Fruit fly (Drosophila melanogaster) whole organism, embryonic: ENCODE results near the gene CG3014.

Experiments used
- CG1792 ChIP-seq: fragments of 200-800 bp; sonication (Bioruptor generic); optimal IDR thresholded peaks from 2 replicates; lab custom pipeline; 2016; ENCODE audit warnings: missing biosample characterization, missing genetic modification characterization
- CG2199 ChIP-seq: fragments of 200-800 bp; sonication (Bioruptor generic); IDR thresholded peaks from 3 replicates; pipeline ENCODE4 v1.3.6; 2022; ENCODE audit warnings: missing biosample characterization, missing genetic modification characterization
- CG43689 ChIP-seq: fragments of 200-800 bp; sonication (Bioruptor generic); IDR thresholded peaks from 2 replicates; pipeline ENCODE4 v1.3.6; 2022; ENCODE audit warnings: missing biosample characterization, missing genetic modification characterization
- CG8290 ChIP-seq, 3 experiments: fragments of 200-800 bp; sonication (Bioruptor generic); optimal IDR thresholded peaks; 2 replicates each; lab custom pipeline; 2016 to 2019; ENCODE audit warnings: missing biosample characterization in 3 of 3, missing genetic modification characterization in 3 of 3, mild to moderate bottlenecking in 2 of 3, moderate library complexity in 1 of 3
- CG8478 ChIP-seq: fragments of >200 bp; optimal IDR thresholded peaks from 2 replicates; lab custom pipeline; 2018
- CG9609 ChIP-seq: fragments of 200-800 bp; sonication (Bioruptor generic); optimal IDR thresholded peaks from 3 replicates; lab custom pipeline; 2016; ENCODE audit warnings: missing biosample characterization, missing genetic modification characterization
- Camta ChIP-seq: fragments of 200-800 bp; sonication (Bioruptor generic); optimal IDR thresholded peaks from 2 replicates; lab custom pipeline; 2016; ENCODE audit warnings: missing biosample characterization, missing genetic modification characterization
- Hr78 ChIP-seq, 2 experiments: fragments of 200-800 bp in 1 of 2; fragments of >200 bp in 1 of 2; sonication (Bioruptor generic) in 1 of 2; optimal IDR thresholded peaks; 2 replicates each; lab custom pipeline; 2017 to 2019; ENCODE audit warnings: missing biosample characterization in 2 of 2, missing genetic modification characterization in 2 of 2, mild to moderate bottlenecking in 1 of 2, moderate library complexity in 1 of 2
- Sin3A ChIP-seq: fragments of >200 bp; optimal IDR thresholded peaks from 2 replicates; lab custom pipeline; 2018
- cas ChIP-seq: fragments of 200-800 bp; sonication (Bioruptor generic); IDR thresholded peaks from 2 replicates; pipeline ENCODE4 v1.3.6; 2022; ENCODE audit warnings: missing biosample characterization, missing genetic modification characterization
- lmd ChIP-seq: fragments of 200-800 bp; sonication (Bioruptor generic); IDR thresholded peaks from 2 replicates; pipeline ENCODE4 v1.3.6; 2022; ENCODE audit warnings: missing biosample characterization, missing genetic modification characterization
- nom ChIP-seq: fragments of 200-800 bp; sonication (Bioruptor generic); optimal IDR thresholded peaks from 2 replicates; lab custom pipeline; 2017; ENCODE audit warnings: missing biosample characterization, missing genetic modification characterization, mild to moderate bottlenecking, moderate library complexity, missing genetic modification reagents
- tna ChIP-seq: fragments of 200-800 bp; sonication (Bioruptor generic); IDR thresholded peaks from 2 replicates; pipeline ENCODE4 v1.3.6; 2022; ENCODE audit warnings: missing biosample characterization, missing genetic modification characterization; ENCODE audit not compliant: partially characterized antibody
- yki ChIP-seq: fragments of >200 bp; optimal IDR thresholded peaks from 3 replicates; lab custom pipeline; 2018

DNA sequence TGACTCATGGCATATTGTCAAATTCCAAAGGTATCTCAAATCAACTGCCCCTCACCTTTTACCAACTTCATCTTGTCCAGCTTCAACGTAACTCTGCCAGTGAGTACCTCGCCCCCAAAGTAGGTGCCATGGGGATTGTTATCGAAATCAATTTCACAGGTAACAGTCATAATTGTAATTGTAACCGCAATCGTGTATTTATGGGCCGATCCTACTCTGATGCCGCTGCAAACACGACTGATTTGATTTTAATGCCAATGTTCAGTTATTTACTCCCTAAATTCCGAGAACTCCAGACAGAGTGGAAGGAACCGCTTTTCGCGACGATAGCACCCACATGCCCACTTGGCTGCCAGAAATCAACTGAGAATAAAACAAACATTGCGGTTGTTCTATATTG lies 16.8 kb downstream of the CG3014 start, which contains the start of gene CG18745:
- TF ChIP-seq nom (GFP tag; lab: Kevin White, UChicago) (no peak), lmd (GFP tag; lab: Robert Waterston, UW) (no peak), Camta (GFP tag; lab: Kevin White, UChicago) (no peak), yki (lab: Kevin White, UChicago) (no peak), CG8290 (GFP tag; optimal IDR thresholded peaks at IDR 0.05; lab: Kevin White, UChicago) (no peak), CG8290 (tag; optimal IDR thresholded peaks at IDR 0.05; lab: Kevin White, UChicago) (no peak), CG8478 (lab: Kevin White, UChicago) (no peak), tna (GFP tag; lab: Robert Waterston, UW) (no peak), CG9609 (GFP tag; lab: Kevin White, UChicago) (no peak), Sin3A (lab: Kevin White, UChicago) (no peak), CG2199 (GFP tag; lab: Robert Waterston, UW) (no peak), CG43689 (GFP tag; lab: Robert Waterston, UW) (no peak), cas (GFP tag; lab: Robert Waterston, UW) (no peak), Hr78 (GFP tag; optimal IDR thresholded peaks at IDR 0.05; lab: Kevin White, UChicago) (no peak), CG1792 (GFP tag; lab: Kevin White, UChicago) (no peak)
